Worm (Caenorhabditis elegans) whole organism, L1 larva: ENCODE data around the gene F56C9.8.

ENCODE experiments used
- C04F5.9 ChIP-seq: sonication (generic microtip); optimal IDR thresholded peaks from 2 replicates; lab custom pipeline; 2016; ENCODE audit warnings: missing genetic modification characterization, missing compliant biosample characterization
- C16A3.4 ChIP-seq: fragments of 150-350 bp; optimal IDR thresholded peaks from 2 replicates; lab custom pipeline; 2014; ENCODE audit warnings: missing biosample characterization, missing genetic modification characterization
- aly-2 ChIP-seq: fragments of 150-350 bp; optimal IDR thresholded peaks from 2 replicates; lab custom pipeline; 2014; ENCODE audit warnings: missing biosample characterization, missing genetic modification characterization
- blmp-1 ChIP-seq: fragments of 150-350 bp; optimal IDR thresholded peaks from 2 replicates; lab custom pipeline; 2014; ENCODE audit warnings: missing biosample characterization, missing genetic modification characterization
- ceh-63 ChIP-seq: fragments of 200-800 bp; sonication (Bioruptor generic); optimal IDR thresholded peaks from 2 replicates; lab custom pipeline; 2018; ENCODE audit warnings: mild to moderate bottlenecking, missing genetic modification characterization, missing compliant biosample characterization
- ceh-90 ChIP-seq: sonication (generic microtip); optimal IDR thresholded peaks from 2 replicates; lab custom pipeline; 2016; ENCODE audit warnings: missing genetic modification characterization, missing compliant biosample characterization
- ces-1 ChIP-seq: fragments of 150-350 bp; optimal IDR thresholded peaks from 2 replicates; lab custom pipeline; 2014; ENCODE audit warnings: missing biosample characterization, missing genetic modification reagents, missing genetic modification characterization
- dpl-1 ChIP-seq, 3 experiments: fragments of 150-350 bp in 2 of 3; sonication (generic microtip) in 1 of 3; optimal IDR thresholded peaks; 2 replicates each; lab custom pipeline; 2014 to 2017; ENCODE audit warnings: missing biosample characterization in 3 of 3, missing genetic modification characterization in 3 of 3, missing genetic modification reagents in 3 of 3
- efl-1 ChIP-seq, 4 experiments: fragments of 150-350 bp; optimal IDR thresholded peaks in 3 of 4; peaks in 1 of 4; 1 replicate in 1 of 4; 2 replicates in 3 of 4; lab custom pipeline; 2014; ENCODE audit warnings: missing biosample characterization in 2 of 4, missing genetic modification characterization in 2 of 4, missing genetic modification reagents in 2 of 4
- egl-27 ChIP-seq, 2 experiments: fragments of 150-350 bp in 1 of 2; sonication (generic microtip); optimal IDR thresholded peaks; 3 replicates each; lab custom pipeline; 2017 to 2018; ENCODE audit warnings: missing biosample characterization in 2 of 2, missing genetic modification characterization in 2 of 2, missing genetic modification reagents in 2 of 2
- elt-3 ChIP-seq, 6 experiments: fragments of 150-350 bp in 1 of 6; sonication (generic microtip); optimal IDR thresholded peaks; 2 replicates each; lab custom pipeline; 2017 to 2018; ENCODE audit warnings: missing biosample characterization in 6 of 6, missing genetic modification characterization in 6 of 6, inconsistent platforms in 1 of 6
- fkh-10 ChIP-seq: sonication (generic microtip); optimal IDR thresholded peaks from 2 replicates; lab custom pipeline; 2017; ENCODE audit warnings: missing biosample characterization, missing genetic modification reagents, missing genetic modification characterization
- fkh-8 ChIP-seq: sonication (generic microtip); optimal IDR thresholded peaks from 2 replicates; lab custom pipeline; 2016; ENCODE audit warnings: mild to moderate bottlenecking, missing genetic modification characterization, missing compliant biosample characterization
- irx-1 ChIP-seq: sonication (generic microtip); optimal IDR thresholded peaks from 2 replicates; lab custom pipeline; 2016; ENCODE audit warnings: missing genetic modification characterization, missing compliant biosample characterization
- isw-1 ChIP-seq: fragments of 200-800 bp; sonication (Bioruptor generic); IDR thresholded peaks from 2 replicates; pipeline ENCODE4 v1.3.6; 2022; ENCODE audit warnings: missing genetic modification characterization, missing compliant biosample characterization
- lin-13 ChIP-seq: fragments of 150-350 bp; optimal IDR thresholded peaks from 2 replicates; lab custom pipeline; 2014; ENCODE audit warnings: missing biosample characterization, missing genetic modification reagents, missing genetic modification characterization
- lin-14 ChIP-seq: fragments of 200-800 bp; sonication (Bioruptor generic); optimal IDR thresholded peaks from 2 replicates; lab custom pipeline; 2018; ENCODE audit warnings: mild to moderate bottlenecking, missing genetic modification characterization, moderate library complexity, missing compliant biosample characterization
- lin-15B ChIP-seq: fragments of 150-350 bp; sonication (generic microtip); optimal IDR thresholded peaks from 3 replicates; lab custom pipeline; 2014; ENCODE audit warnings: missing biosample characterization, missing genetic modification characterization
- lin-35 ChIP-seq, 2 experiments: fragments of 150-350 bp; optimal IDR thresholded peaks; 2 replicates each; lab custom pipeline; 2014; ENCODE audit warnings: missing biosample characterization in 2 of 2, missing genetic modification characterization in 2 of 2, missing genetic modification reagents in 2 of 2
- lsy-2 ChIP-seq, 2 experiments: fragments of 150-350 bp; optimal IDR thresholded peaks; 2 replicates each; lab custom pipeline; 2014; ENCODE audit warnings: missing biosample characterization in 2 of 2, missing genetic modification characterization in 2 of 2
- mab-9 ChIP-seq: fragments of 200-800 bp; sonication (Bioruptor generic); IDR thresholded peaks from 2 replicates; pipeline ENCODE4 v1.3.6; 2022; ENCODE audit warnings: missing genetic modification reagents, missing genetic modification characterization, missing compliant biosample characterization
- mef-2 ChIP-seq: fragments of 150-350 bp; optimal IDR thresholded peaks from 2 replicates; lab custom pipeline; 2014; ENCODE audit warnings: missing biosample characterization, missing genetic modification characterization
- mep-1 ChIP-seq: fragments of 150-350 bp; optimal IDR thresholded peaks from 2 replicates; lab custom pipeline; 2014; ENCODE audit warnings: missing biosample characterization, missing genetic modification characterization
- nhr-12 ChIP-seq: sonication (generic microtip); optimal IDR thresholded peaks from 2 replicates; lab custom pipeline; 2017; ENCODE audit warnings: missing biosample characterization, missing genetic modification characterization
- nhr-20 ChIP-seq: sonication (generic microtip); optimal IDR thresholded peaks from 2 replicates; lab custom pipeline; 2016; ENCODE audit warnings: mild to moderate bottlenecking, missing genetic modification characterization, missing compliant biosample characterization
- nhr-71 ChIP-seq: sonication (generic microtip); optimal IDR thresholded peaks from 2 replicates; lab custom pipeline; 2016; ENCODE audit warnings: mild to moderate bottlenecking, missing genetic modification characterization, moderate library complexity, missing compliant biosample characterization
- nhr-84 ChIP-seq: sonication (generic microtip); optimal IDR thresholded peaks from 2 replicates; lab custom pipeline; 2017; ENCODE audit warnings: missing biosample characterization, missing genetic modification characterization
- nhr-85 ChIP-seq: sonication (generic microtip); peaks from one replicate; lab custom pipeline; 2016; ENCODE audit warnings: missing genetic modification characterization, inconsistent platforms, missing compliant biosample characterization
- rnt-1 ChIP-seq: sonication (generic microtip); optimal IDR thresholded peaks from 2 replicates; lab custom pipeline; 2016; ENCODE audit warnings: mild to moderate bottlenecking, missing genetic modification characterization, moderate library complexity, missing compliant biosample characterization
- snu-23 ChIP-seq: sonication (generic microtip); optimal IDR thresholded peaks from 2 replicates; lab custom pipeline; 2016; ENCODE audit warnings: missing genetic modification characterization, missing compliant biosample characterization
- sox-4 ChIP-seq: sonication (generic microtip); optimal IDR thresholded peaks from 2 replicates; lab custom pipeline; 2016; ENCODE audit warnings: missing genetic modification characterization, missing compliant biosample characterization
- tlp-1 ChIP-seq: fragments of 150-350 bp; optimal IDR thresholded peaks from 2 replicates; lab custom pipeline; 2014; ENCODE audit warnings: missing biosample characterization, missing genetic modification characterization
- unc-30 ChIP-seq: sonication (generic microtip); optimal IDR thresholded peaks from 2 replicates; lab custom pipeline; 2017; ENCODE audit warnings: missing biosample characterization, missing genetic modification characterization
- vab-15 ChIP-seq: sonication (generic microtip); optimal IDR thresholded peaks from 2 replicates; lab custom pipeline; 2017; ENCODE audit warnings: missing genotype, mild to moderate bottlenecking, missing genetic modification characterization, missing compliant biosample characterization
- xbp-1 ChIP-seq: sonication (generic microtip); optimal IDR thresholded peaks from 2 replicates; lab custom pipeline; 2016; ENCODE audit warnings: missing genetic modification characterization, missing compliant biosample characterization
- ztf-4 ChIP-seq: fragments of 150-350 bp; optimal IDR thresholded peaks from 2 replicates; lab custom pipeline; 2014; ENCODE audit warnings: missing biosample characterization, missing genetic modification characterization

F56C9.8 gene

ce11 chrIII:7299466-7299865, 19.8 kb downstream of the F56C9.8 start, which contains the start of the genes B0361.14 and B0361.9:
Gene B0361.14 (minus strand): TSS chrIII:7299531.
Gene B0361.9 (minus strand): TSS chrIII:7299631.
- TF ChIP-seq tlp-1 (no peak), ces-1 (GFP tag; lab: Kevin White, UChicago) (no peak), sox-4 (tag; lab: Kevin White, UChicago) (no peak), C16A3.4 (tag; lab: Kevin White, UChicago) (no peak), aly-2 (tag; lab: Kevin White, UChicago) (no peak), nhr-20 (tag; lab: Kevin White, UChicago) (peak; percentile 47), vab-15 (no peak), xbp-1 (tag; lab: Kevin White, UChicago) (no peak), lsy-2 (tag; optimal IDR thresholded peaks at IDR 0.05; lab: Kevin White, UChicago) (peak in 1 of 2 experiments; percentile 28), lin-14 (GFP tag; lab: Kevin White, UChicago) (peak; percentile 41), nhr-84 (tag; lab: Kevin White, UChicago) (no peak), snu-23 (GFP tag; lab: Kevin White, UChicago) (peak; percentile 33), rnt-1 (tag; lab: Kevin White, UChicago) (peak; percentile 0), elt-3 (tag; optimal IDR thresholded peaks at IDR 0.05; lab: Kevin White, UChicago) (peak in 2 of 6 experiments; percentile 13 to 26), isw-1 (GFP tag; lab: Robert Waterston, UW) (no peak), nhr-12 (no peak), efl-1 (optimal IDR thresholded peaks at IDR 0.05; lab: Kevin White, UChicago) (no peak), efl-1 (GFP tag; optimal IDR thresholded peaks at IDR 0.05 in 1 of 2; lab: Kevin White, UChicago) (peak in 1 of 2 experiments; percentile 84), ceh-90 (tag; lab: Kevin White, UChicago) (no peak), lin-35 (GFP tag; optimal IDR thresholded peaks at IDR 0.05; lab: Kevin White, UChicago) (peak in 1 of 2 experiments; percentile 20), irx-1 (no peak), mef-2 (tag; lab: Kevin White, UChicago) (no peak), ztf-4 (tag; lab: Kevin White, UChicago) (no peak), lin-15B (tag; lab: Kevin White, UChicago) (no peak), nhr-85 (tag; lab: Kevin White, UChicago) (peak; percentile 67), C04F5.9 (tag; lab: Kevin White, UChicago) (no peak), dpl-1 (GFP tag; optimal IDR thresholded peaks at IDR 0.05; lab: Kevin White, UChicago) (no peak), blmp-1 (tag; lab: Kevin White, UChicago) (peak; percentile 94), nhr-71 (tag; lab: Kevin White, UChicago) (peak; percentile 25), ceh-63 (no peak), mep-1 (tag; lab: Kevin White, UChicago) (peak; percentile 1)

ce11 chrIII:7298045-7298444, 21.3 kb downstream of the F56C9.8 start:
- peak; percentile 14 for TF ChIP-seq snu-23 (GFP tag; lab: Kevin White, UChicago)
- peak in 4 of 6 experiments; percentile 17 to 89 (median 46) for TF ChIP-seq elt-3 (tag; optimal IDR thresholded peaks at IDR 0.05; lab: Kevin White, UChicago)
- TF ChIP-seq aly-2 (tag; lab: Kevin White, UChicago): no peak
- TF ChIP-seq unc-30 (tag; lab: Kevin White, UChicago): no peak
- peak; percentile 81 for TF ChIP-seq blmp-1 (tag; lab: Kevin White, UChicago)
- peak; percentile 80 for TF ChIP-seq nhr-85 (tag; lab: Kevin White, UChicago)
- no peak for TF ChIP-seq mep-1 (tag; lab: Kevin White, UChicago)
- TF ChIP-seq ceh-63: no peak
- no peak for TF ChIP-seq efl-1 (optimal IDR thresholded peaks at IDR 0.05; lab: Kevin White, UChicago)
- TF ChIP-seq efl-1 (GFP tag; optimal IDR thresholded peaks at IDR 0.05 in 1 of 2; lab: Kevin White, UChicago): peak in 1 of 2 experiments; percentile 85
- peak; percentile 10 for TF ChIP-seq nhr-71 (tag; lab: Kevin White, UChicago)
- TF ChIP-seq egl-27 (tag; optimal IDR thresholded peaks at IDR 0.05; lab: Kevin White, UChicago): no peak
- no peak for TF ChIP-seq mab-9 (GFP tag; lab: Robert Waterston, UW)
- peak; percentile 15 for TF ChIP-seq nhr-20 (tag; lab: Kevin White, UChicago)
- TF ChIP-seq fkh-8: no peak
- no peak for TF ChIP-seq ceh-90 (tag; lab: Kevin White, UChicago)
- no peak for TF ChIP-seq fkh-10 (GFP tag; lab: Kevin White, UChicago)
- peak; percentile 54 for TF ChIP-seq lin-14 (GFP tag; lab: Kevin White, UChicago)
- TF ChIP-seq isw-1 (GFP tag; lab: Robert Waterston, UW): no peak
- TF ChIP-seq lsy-2 (tag; optimal IDR thresholded peaks at IDR 0.05; lab: Kevin White, UChicago): peak; percentile 2 to 32
- no peak for TF ChIP-seq lin-13 (GFP tag; lab: Kevin White, UChicago)
